Worm (Caenorhabditis elegans) whole organism, L4 larva: ENCODE results near the gene ksr-1.

Experiments
- dpl-1 ChIP-seq: fragments of 150-350 bp; optimal IDR thresholded peaks from 2 replicates; lab custom pipeline; 2014; ENCODE audit warnings: missing biosample characterization, missing genetic modification reagents, missing genetic modification characterization
- mep-1 ChIP-seq: fragments of 150-350 bp; sonication (generic microtip); optimal IDR thresholded peaks from 3 replicates; lab custom pipeline; 2014; ENCODE audit warnings: missing biosample characterization, missing genetic modification characterization

ce11 chrX:8257687-8258086 is 17.3 kb upstream of the ksr-1 start:
- TF ChIP-seq mep-1, result no peak
- TF ChIP-seq dpl-1 (GFP tag; lab: Kevin White, UChicago), result no peak
